Worm (Caenorhabditis elegans): ENCODE results near the gene T07C12.10.

The T07C12.10 gene

ce11 chrV:9987688-9988087, 27.4 kb upstream of the T07C12.10 start, which contains the start of gene C27H6.8:
TSS of gene C27H6.8 (minus strand) at chrV:9987788.
- TF ChIP-seq pha-4 (tag; optimal IDR thresholded peaks at IDR 0.05) (no peak), zip-5 (tag; optimal IDR thresholded peaks at IDR 0.05) (no peak), ceh-22 (tag; optimal IDR thresholded peaks at IDR 0.05) (no peak), sdc-2 (tag; optimal IDR thresholded peaks at IDR 0.05) (no peak), pax-1 (tag; optimal IDR thresholded peaks at IDR 0.05) (no peak), lim-6 (tag; optimal IDR thresholded peaks at IDR 0.05) (no peak), ceh-34 (tag; optimal IDR thresholded peaks at IDR 0.05) (no peak), ceh-48 (tag; optimal IDR thresholded peaks at IDR 0.05) (no peak), unc-55 (GFP tag; optimal IDR thresholded peaks at IDR 0.05) (no peak), K09A11.1 (tag; optimal IDR thresholded peaks at IDR 0.05; ENCODE audit: insufficient read depth) (no peak), syd-9 (tag; optimal IDR thresholded peaks at IDR 0.05) (no peak), ceh-2 (tag; optimal IDR thresholded peaks at IDR 0.05) (no peak)

DNA sequence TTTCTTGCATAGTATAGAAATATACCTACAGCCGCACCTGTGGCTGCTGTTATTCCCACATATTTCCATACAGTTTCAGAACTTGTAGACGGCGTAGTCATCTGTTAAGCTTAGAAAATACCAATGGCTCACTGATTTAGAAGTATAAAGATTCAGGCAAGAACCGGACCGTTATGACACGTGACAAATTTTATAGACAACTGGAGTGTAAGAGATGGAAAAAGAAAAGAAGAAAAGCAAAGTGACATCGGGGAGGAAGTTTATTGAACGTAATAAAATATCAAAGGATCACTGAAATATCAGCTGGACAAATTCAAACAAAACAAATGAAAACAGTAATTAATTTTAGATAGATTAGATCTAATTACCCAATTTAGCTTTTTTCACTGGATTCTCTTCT, 25.9 kb upstream of the T07C12.10 start, which contains the start of gene rmd-2:
rmd-2 (minus strand) TSS at position 101 of the 400 bp plus-strand sequence.
- no peak for TF ChIP-seq ahr-1 (tag; optimal IDR thresholded peaks at IDR 0.05)
- no peak for TF ChIP-seq hlh-13 (GFP tag; optimal IDR thresholded peaks at IDR 0.05)
- peak; percentile 28 for TF ChIP-seq hlh-30 (tag; optimal IDR thresholded peaks at IDR 0.05; ENCODE audit: insufficient read depth)
- no peak for TF ChIP-seq ceh-45 (GFP tag; IDR thresholded peaks at IDR 0.05)
- TF ChIP-seq tbx-2 (tag; optimal IDR thresholded peaks at IDR 0.05): no peak

DNA sequence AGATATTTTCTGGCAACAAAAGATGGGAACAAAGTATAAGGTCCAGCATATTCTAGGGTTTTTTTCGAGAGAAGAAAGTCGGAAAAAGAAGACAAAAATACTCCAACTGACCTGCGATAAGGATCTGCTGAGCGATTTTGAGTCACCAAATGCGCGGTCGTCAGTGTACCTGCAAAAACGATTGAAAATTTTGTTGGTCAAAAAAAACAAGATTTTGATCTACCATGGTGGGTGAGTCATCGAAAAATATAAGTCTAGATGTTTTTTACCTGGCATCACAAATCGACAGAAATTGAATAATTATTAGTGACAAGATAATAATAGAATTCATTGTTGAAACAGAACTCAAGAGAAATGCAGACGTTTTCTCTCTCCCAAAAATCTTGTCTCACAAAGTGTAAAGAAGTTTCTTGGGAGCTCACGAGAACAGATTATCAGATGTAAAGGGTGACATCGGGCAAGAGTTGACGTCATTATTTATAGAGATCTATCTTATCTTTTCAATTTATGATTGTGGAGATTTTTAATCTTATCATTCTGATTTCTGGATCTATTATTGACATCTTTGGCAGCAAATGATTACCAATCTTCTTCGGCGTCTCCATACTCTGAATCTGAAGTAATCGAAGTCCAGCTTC, 25.1 kb upstream of the T07C12.10 start:
- TF ChIP-seq ceh-31 (tag; optimal IDR thresholded peaks at IDR 0.05): no peak

DNA sequence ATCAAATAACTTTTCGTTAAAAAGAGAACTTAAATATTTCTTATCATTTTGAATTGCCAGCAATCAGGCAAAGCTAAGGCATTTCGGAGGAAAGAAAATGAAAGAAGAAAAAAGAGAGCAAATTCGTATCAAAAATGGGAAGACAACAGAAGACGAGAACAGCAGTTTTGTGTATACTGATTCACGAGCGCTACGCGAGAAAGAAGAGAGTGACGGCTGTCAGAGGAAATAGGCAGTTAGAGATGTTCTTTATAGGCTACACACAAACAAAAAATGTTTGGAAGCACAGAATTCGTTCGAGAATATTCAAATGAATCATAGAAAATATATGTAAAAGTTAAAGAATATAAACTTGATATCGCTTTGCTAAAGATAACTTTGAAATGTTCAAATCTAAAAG, 24.5 kb upstream of the T07C12.10 start:
- TF ChIP-seq lim-6 (tag; optimal IDR thresholded peaks at IDR 0.05): no peak
- no peak for TF ChIP-seq madf-2 (tag; optimal IDR thresholded peaks at IDR 0.05)
- TF ChIP-seq ceh-48 (tag; optimal IDR thresholded peaks at IDR 0.05): no peak
- no peak for TF ChIP-seq ceh-34 (tag; optimal IDR thresholded peaks at IDR 0.05)
- TF ChIP-seq ttx-3 (tag; optimal IDR thresholded peaks at IDR 0.05): no peak
- no peak for TF ChIP-seq dmd-4 (tag; optimal IDR thresholded peaks at IDR 0.05; ENCODE audit: borderline replicate concordance)
- no peak for TF ChIP-seq hlh-6 (tag; optimal IDR thresholded peaks at IDR 0.05)
- TF ChIP-seq ref-2 (tag; optimal IDR thresholded peaks at IDR 0.05): no peak
- TF ChIP-seq unc-42 (tag; optimal IDR thresholded peaks at IDR 0.05): no peak
- no peak for TF ChIP-seq zip-5 (tag; optimal IDR thresholded peaks at IDR 0.05)
- no peak for TF ChIP-seq sdc-2 (tag; optimal IDR thresholded peaks at IDR 0.05)
- no peak for TF ChIP-seq pha-4 (tag; optimal IDR thresholded peaks at IDR 0.05)
- TF ChIP-seq unc-55 (GFP tag; optimal IDR thresholded peaks at IDR 0.05): no peak
- no peak for TF ChIP-seq pag-3 (tag; optimal IDR thresholded peaks at IDR 0.05; ENCODE audit: borderline replicate concordance)
- no peak for TF ChIP-seq ceh-2 (tag; optimal IDR thresholded peaks at IDR 0.05)
- TF ChIP-seq ceh-31 (tag; optimal IDR thresholded peaks at IDR 0.05): no peak
- no peak for TF ChIP-seq nhr-232 (tag; optimal IDR thresholded peaks at IDR 0.05)
- TF ChIP-seq pqm-1 (tag; optimal IDR thresholded peaks at IDR 0.05): no peak
- TF ChIP-seq nhr-11 (tag; optimal IDR thresholded peaks at IDR 0.05): no peak
- TF ChIP-seq unc-3 (GFP tag; conservative IDR thresholded peaks at IDR 0.05): no peak
- no peak for TF ChIP-seq unc-3 (tag; optimal IDR thresholded peaks at IDR 0.05)

- TF ChIP-seq hlh-15 (tag; optimal IDR thresholded peaks at IDR 0.05) (no peak), unc-42 (tag; optimal IDR thresholded peaks at IDR 0.05) (no peak), fkh-6 (tag; optimal IDR thresholded peaks at IDR 0.05) (no peak), ztf-16 (tag; optimal IDR thresholded peaks at IDR 0.05) (no peak), hlh-13 (GFP tag; optimal IDR thresholded peaks at IDR 0.05) (no peak), unc-3 (GFP tag; conservative IDR thresholded peaks at IDR 0.05) (no peak), unc-3 (tag; optimal IDR thresholded peaks at IDR 0.05) (no peak), eyg-1 (tag; optimal IDR thresholded peaks at IDR 0.05) (no peak), ceh-18 (tag; optimal IDR thresholded peaks at IDR 0.05) (no peak)
Measured at ce11 chrV:9983529-9983928, 23.3 kb upstream of the T07C12.10 start.
